Worm (Caenorhabditis elegans) whole organism, early embryonic: ENCODE measurements around the gene F26A1.3.

Experiments used
- B0310.2 ChIP-seq: sonication (generic microtip); optimal IDR thresholded peaks from 2 replicates; lab custom pipeline; 2016; ENCODE audit warnings: mild to moderate bottlenecking, missing genetic modification characterization, missing compliant biosample characterization
- F13C5.2 ChIP-seq: sonication (generic microtip); optimal IDR thresholded peaks from 2 replicates; lab custom pipeline; 2017; ENCODE audit warnings: mild to moderate bottlenecking, missing genetic modification characterization, inconsistent platforms, missing compliant biosample characterization
- aly-1 ChIP-seq: sonication (generic microtip); optimal IDR thresholded peaks from 2 replicates; lab custom pipeline; 2016; ENCODE audit warnings: missing genetic modification characterization, missing compliant biosample characterization
- ama-1 ChIP-seq: fragments of 150-350 bp; optimal IDR thresholded peaks from 2 replicates; lab custom pipeline; 2014
- ceh-13 ChIP-seq: fragments of 200-800 bp; sonication (Bioruptor generic); optimal IDR thresholded peaks from 2 replicates; lab custom pipeline; 2018; ENCODE audit warnings: mild to moderate bottlenecking, missing genetic modification characterization, missing compliant biosample characterization
- ceh-36 ChIP-seq: sonication (generic microtip); optimal IDR thresholded peaks from 2 replicates; lab custom pipeline; 2016; ENCODE audit warnings: missing genetic modification characterization, inconsistent platforms, missing compliant biosample characterization
- ets-7 ChIP-seq: sonication (generic microtip); optimal IDR thresholded peaks from 2 replicates; lab custom pipeline; 2016; ENCODE audit warnings: missing genotype, missing genetic modification characterization, missing compliant biosample characterization
- flt-1 ChIP-seq: fragments of 200-800 bp; sonication (Bioruptor generic); IDR thresholded peaks from 2 replicates; pipeline ENCODE4 v1.3.6; 2022; ENCODE audit warnings: missing genetic modification characterization, missing compliant biosample characterization
- hmbx-1 ChIP-seq: sonication (generic microtip); optimal IDR thresholded peaks from 2 replicates; lab custom pipeline; 2016; ENCODE audit warnings: mild to moderate bottlenecking, missing genetic modification characterization, missing compliant biosample characterization
- hmg-4 ChIP-seq: fragments of 200-800 bp; sonication (Bioruptor generic); optimal IDR thresholded peaks from 2 replicates; lab custom pipeline; 2018; ENCODE audit warnings: mild to moderate bottlenecking, missing genetic modification characterization, missing compliant biosample characterization
- hnd-1 ChIP-seq: sonication (generic microtip); optimal IDR thresholded peaks from 2 replicates; lab custom pipeline; 2016; ENCODE audit warnings: missing genetic modification characterization, missing compliant biosample characterization
- pes-1 ChIP-seq: fragments of 200-800 bp; sonication (Bioruptor generic); IDR thresholded peaks from 2 replicates; pipeline ENCODE4 v1.3.6; 2022; ENCODE audit warnings: missing genetic modification reagents, missing genetic modification characterization, missing compliant biosample characterization
- scrt-1 ChIP-seq: fragments of 200-800 bp; sonication (Bioruptor generic); IDR thresholded peaks from 2 replicates; pipeline ENCODE4 v1.3.6; 2022; ENCODE audit warnings: missing genetic modification characterization, missing compliant biosample characterization
- sea-1 ChIP-seq: fragments of 200-800 bp; sonication (Bioruptor generic); conservative IDR thresholded peaks from 2 replicates; pipeline ENCODE4 v1.3.6; 2022; ENCODE audit warnings: missing genetic modification characterization, missing compliant biosample characterization
- tbx-11 ChIP-seq: fragments of 200-800 bp; sonication (Bioruptor generic); IDR thresholded peaks from 2 replicates; pipeline ENCODE4 v1.3.6; 2022; ENCODE audit warnings: missing genetic modification characterization, missing compliant biosample characterization
- tbx-37 ChIP-seq: fragments of 200-800 bp; sonication (Bioruptor generic); conservative IDR thresholded peaks from 2 replicates; pipeline ENCODE4 v1.3.6; 2022; ENCODE audit warnings: missing genetic modification reagents, missing genetic modification characterization, missing compliant biosample characterization
- tra-4 ChIP-seq: sonication (generic microtip); optimal IDR thresholded peaks from 2 replicates; lab custom pipeline; 2017; ENCODE audit warnings: missing genetic modification characterization, missing compliant biosample characterization

Gene F26A1.3

ce11 chrIII:4874671-4875070 lies 48.0 kb downstream of the F26A1.3 start, which contains the start of gene C35D10.12:
Gene C35D10.12, minus strand, starts transcription at chrIII:4874771.
- TF ChIP-seq aly-1 (tag; lab: Kevin White, UChicago) (no peak), hmbx-1 (no peak), F13C5.2 (tag; lab: Kevin White, UChicago) (no peak), tbx-37 (GFP tag; lab: Robert Waterston, UW) (no peak), ceh-13 (no peak), ama-1 (lab: Kevin White, UChicago) (no peak), hnd-1 (no peak), tra-4 (no peak), hmg-4 (GFP tag; lab: Kevin White, UChicago) (no peak), B0310.2 (no peak), tbx-11 (GFP tag; lab: Robert Waterston, UW) (no peak), flt-1 (GFP tag; lab: Robert Waterston, UW) (no peak)

ce11 chrIII:4875663-4876062 lies 49.0 kb downstream of the F26A1.3 start:
- TF ChIP-seq tbx-11 (GFP tag; lab: Robert Waterston, UW) = no peak
- TF ChIP-seq F13C5.2 (tag; lab: Kevin White, UChicago) = no peak
- no peak for TF ChIP-seq tra-4
- TF ChIP-seq ceh-13 = no peak
- no peak for TF ChIP-seq hmbx-1
- TF ChIP-seq hmg-4 (GFP tag; lab: Kevin White, UChicago) = no peak
- no peak for TF ChIP-seq ceh-36
- no peak for TF ChIP-seq scrt-1 (GFP tag; lab: Robert Waterston, UW)
- TF ChIP-seq ets-7 (tag; lab: Kevin White, UChicago) = no peak
- no peak for TF ChIP-seq sea-1 (GFP tag; lab: Robert Waterston, UW)
- TF ChIP-seq B0310.2 = no peak
- no peak for TF ChIP-seq tbx-37 (GFP tag; lab: Robert Waterston, UW)
- TF ChIP-seq flt-1 (GFP tag; lab: Robert Waterston, UW) = no peak
- TF ChIP-seq pes-1 (GFP tag; lab: Robert Waterston, UW) = no peak
- no peak for TF ChIP-seq hnd-1
- no peak for TF ChIP-seq ama-1 (lab: Kevin White, UChicago)
- TF ChIP-seq aly-1 (tag; lab: Kevin White, UChicago) = no peak

- TF ChIP-seq F13C5.2 (tag; lab: Kevin White, UChicago) (no peak), tra-4 (no peak), tbx-37 (GFP tag; lab: Robert Waterston, UW) (no peak), pes-1 (GFP tag; lab: Robert Waterston, UW) (no peak), ama-1 (lab: Kevin White, UChicago) (no peak), hmg-4 (GFP tag; lab: Kevin White, UChicago) (peak; percentile 35)
These were observed 51.6 kb downstream of the F26A1.3 start, which contains the start of the genes tost-1 and arx-6 for ce11 chrIII:4878281-4878680. Gene tost-1, minus strand, starts transcription at chrIII:4878311. Gene arx-6, plus strand, starts transcription at chrIII:4878658.
